Fruit fly (Drosophila melanogaster): ENCODE data around the gene lqf.
A peak's percentile ranks its signal among the peaks of the same experiment; 100 is the strongest.

DNA sequence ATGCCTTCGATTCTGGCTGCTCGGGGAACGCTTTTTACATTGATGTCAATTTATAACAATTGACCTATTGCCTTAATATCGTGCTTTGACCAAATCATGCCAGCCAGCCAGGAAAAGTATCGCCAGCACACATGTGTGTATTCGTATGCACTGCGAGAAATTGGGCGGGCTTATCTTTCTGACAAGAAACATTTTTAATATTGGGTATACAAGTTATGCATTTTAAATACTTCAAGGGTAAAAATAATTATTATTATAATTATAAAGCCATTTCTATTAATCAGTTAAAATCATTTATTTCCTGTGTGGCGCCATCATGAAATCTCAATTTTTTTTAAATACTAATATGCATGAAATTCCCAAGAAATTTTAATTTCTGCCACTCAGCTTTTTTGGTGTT lies 6.7 kb upstream of the lqf start:
- TF ChIP-seq CG13204 (GFP tag; optimal IDR thresholded peaks at IDR 0.05) (no peak), EcR (GFP tag; optimal IDR thresholded peaks at IDR 0.05) (no peak), CG34367 (tag; optimal IDR thresholded peaks at IDR 0.05) (no peak), CG12605 (GFP tag; IDR thresholded peaks at IDR 0.05) (no peak), CG8159 (tag; optimal IDR thresholded peaks at IDR 0.05) (no peak), CG15710 (tag; optimal IDR thresholded peaks at IDR 0.05) (no peak), Ets98B (GFP tag; IDR thresholded peaks at IDR 0.05) (no peak), D1 (tag; optimal IDR thresholded peaks at IDR 0.05) (no peak), CG8301 (tag; optimal IDR thresholded peaks at IDR 0.05) (peak; percentile 1), CG17806 (tag; optimal IDR thresholded peaks at IDR 0.05) (peak; percentile 14), rn (GFP tag; IDR thresholded peaks at IDR 0.05) (no peak)

Data from whole organism, pupa.